Worm (Caenorhabditis elegans): ENCODE data around the gene W02H3.1.

DNA sequence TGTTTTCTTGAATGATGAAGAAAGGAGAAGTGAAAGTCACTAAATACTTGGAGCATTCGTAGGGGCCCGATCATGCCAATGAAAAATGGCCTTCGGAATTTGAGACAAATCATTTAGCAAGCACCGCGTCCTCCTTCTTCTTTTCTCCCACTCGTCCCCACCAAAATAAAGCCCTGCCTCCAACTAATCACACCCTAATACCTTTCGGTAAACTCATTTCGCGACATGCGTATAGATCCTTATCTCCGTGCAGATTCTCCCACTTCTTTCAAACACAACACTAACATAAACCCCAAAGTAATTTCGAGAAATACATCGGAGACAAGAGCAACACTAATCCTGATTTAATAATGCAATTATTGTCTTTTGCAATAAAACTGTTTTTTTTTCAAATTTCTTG is 32.4 kb upstream of the W02H3.1 start:
- TF ChIP-seq unc-130 (GFP tag; optimal IDR thresholded peaks at IDR 0.05), result no peak
- TF ChIP-seq dpl-1 (GFP tag; optimal IDR thresholded peaks at IDR 0.05), result no peak
- no peak for TF ChIP-seq mxl-1 (tag; optimal IDR thresholded peaks at IDR 0.05)
- no peak for TF ChIP-seq ama-1 (optimal IDR thresholded peaks at IDR 0.05)
- TF ChIP-seq ama-1 (GFP tag; optimal IDR thresholded peaks at IDR 0.05), result no peak
- no peak for TF ChIP-seq lin-35 (GFP tag; optimal IDR thresholded peaks at IDR 0.05)
- no peak for TF ChIP-seq F57C9.4 (tag; optimal IDR thresholded peaks at IDR 0.05)
- no peak for TF ChIP-seq bed-1 (GFP tag; IDR thresholded peaks at IDR 0.05)
- no peak for TF ChIP-seq Y56A3A.18 (GFP tag; IDR thresholded peaks at IDR 0.05)
- no peak for TF ChIP-seq aptf-2 (GFP tag; conservative IDR thresholded peaks at IDR 0.05)
- TF ChIP-seq F23B12.7 (tag; optimal IDR thresholded peaks at IDR 0.05; ENCODE audit: insufficient read depth), result no peak

Measured in whole organism, young adult.